Worm (Caenorhabditis elegans) whole organism, L1 larva: ENCODE measurements around the gene C28A5.6.
A peak's percentile ranks its signal among the peaks of the same experiment; 100 is the strongest.

Experiments used
- C16A3.4 ChIP-seq: fragments of 150-350 bp; optimal IDR thresholded peaks from 2 replicates; lab custom pipeline; 2014; ENCODE audit warnings: missing biosample characterization, missing genetic modification characterization
- C34B4.2 ChIP-seq: sonication (generic microtip); optimal IDR thresholded peaks from 2 replicates; lab custom pipeline; 2017; ENCODE audit warnings: mild to moderate bottlenecking, missing genetic modification characterization, missing compliant biosample characterization
- F16B12.6 ChIP-seq: fragments of 150-350 bp; optimal IDR thresholded peaks from 2 replicates; lab custom pipeline; 2014; ENCODE audit warnings: missing biosample characterization, missing genetic modification characterization
- Y116A8C.19 ChIP-seq: sonication (generic microtip); optimal IDR thresholded peaks from 2 replicates; lab custom pipeline; 2016; ENCODE audit warnings: missing compliant biosample characterization, missing genetic modification characterization, borderline replicate concordance
- aha-1 ChIP-seq: fragments of 150-350 bp; optimal IDR thresholded peaks from 2 replicates; lab custom pipeline; 2014; ENCODE audit warnings: missing biosample characterization, missing genetic modification characterization
- alr-1 ChIP-seq: fragments of 200-800 bp; sonication (Bioruptor generic); optimal IDR thresholded peaks from 2 replicates; lab custom pipeline; 2018; ENCODE audit warnings: borderline replicate concordance, mild to moderate bottlenecking, missing genetic modification characterization, missing compliant biosample characterization
- aly-2 ChIP-seq: fragments of 150-350 bp; optimal IDR thresholded peaks from 2 replicates; lab custom pipeline; 2014; ENCODE audit warnings: missing biosample characterization, missing genetic modification characterization
- blmp-1 ChIP-seq: fragments of 150-350 bp; optimal IDR thresholded peaks from 2 replicates; lab custom pipeline; 2014; ENCODE audit warnings: missing biosample characterization, missing genetic modification characterization
- ceh-82 ChIP-seq, 3 experiments: fragments of 150-350 bp in 1 of 3; sonication (generic microtip) in 2 of 3; optimal IDR thresholded peaks; 2 replicates each; lab custom pipeline; 2014 to 2017; ENCODE audit warnings: missing biosample characterization in 3 of 3, missing genetic modification characterization in 3 of 3
- ces-1 ChIP-seq: fragments of 150-350 bp; optimal IDR thresholded peaks from 2 replicates; lab custom pipeline; 2014; ENCODE audit warnings: missing biosample characterization, missing genetic modification reagents, missing genetic modification characterization
- dpl-1 ChIP-seq, 3 experiments: fragments of 150-350 bp in 2 of 3; sonication (generic microtip) in 1 of 3; optimal IDR thresholded peaks; 2 replicates each; lab custom pipeline; 2014 to 2017; ENCODE audit warnings: missing biosample characterization in 3 of 3, missing genetic modification characterization in 3 of 3, missing genetic modification reagents in 3 of 3
- efl-1 ChIP-seq, 4 experiments: fragments of 150-350 bp; optimal IDR thresholded peaks in 3 of 4; peaks in 1 of 4; 1 replicate in 1 of 4; 2 replicates in 3 of 4; lab custom pipeline; 2014; ENCODE audit warnings: missing biosample characterization in 2 of 4, missing genetic modification characterization in 2 of 4, missing genetic modification reagents in 2 of 4
- egl-13 ChIP-seq: sonication (generic microtip); optimal IDR thresholded peaks from 2 replicates; lab custom pipeline; 2016; ENCODE audit warnings: missing genotype, missing genetic modification reagents, missing genetic modification characterization, missing compliant biosample characterization
- egl-27 ChIP-seq, 2 experiments: fragments of 150-350 bp in 1 of 2; sonication (generic microtip); optimal IDR thresholded peaks; 3 replicates each; lab custom pipeline; 2017 to 2018; ENCODE audit warnings: missing biosample characterization in 2 of 2, missing genetic modification characterization in 2 of 2, missing genetic modification reagents in 2 of 2
- elt-3 ChIP-seq, 6 experiments: fragments of 150-350 bp in 1 of 6; sonication (generic microtip); optimal IDR thresholded peaks; 2 replicates each; lab custom pipeline; 2017 to 2018; ENCODE audit warnings: missing biosample characterization in 6 of 6, missing genetic modification characterization in 6 of 6, inconsistent platforms in 1 of 6
- fkh-10 ChIP-seq: sonication (generic microtip); optimal IDR thresholded peaks from 2 replicates; lab custom pipeline; 2017; ENCODE audit warnings: missing biosample characterization, missing genetic modification reagents, missing genetic modification characterization
- grh-1 ChIP-seq: fragments of 200-800 bp; sonication (Bioruptor generic); IDR thresholded peaks from 2 replicates; pipeline ENCODE4 v1.3.6; 2022; ENCODE audit warnings: missing genetic modification reagents, missing genetic modification characterization, missing compliant biosample characterization
- irx-1 ChIP-seq: sonication (generic microtip); optimal IDR thresholded peaks from 2 replicates; lab custom pipeline; 2016; ENCODE audit warnings: missing genetic modification characterization, missing compliant biosample characterization
- isw-1 ChIP-seq: fragments of 200-800 bp; sonication (Bioruptor generic); IDR thresholded peaks from 2 replicates; pipeline ENCODE4 v1.3.6; 2022; ENCODE audit warnings: missing genetic modification characterization, missing compliant biosample characterization
- lin-14 ChIP-seq: fragments of 200-800 bp; sonication (Bioruptor generic); optimal IDR thresholded peaks from 2 replicates; lab custom pipeline; 2018; ENCODE audit warnings: mild to moderate bottlenecking, missing genetic modification characterization, moderate library complexity, missing compliant biosample characterization
- lsy-2 ChIP-seq, 2 experiments: fragments of 150-350 bp; optimal IDR thresholded peaks; 2 replicates each; lab custom pipeline; 2014; ENCODE audit warnings: missing biosample characterization in 2 of 2, missing genetic modification characterization in 2 of 2
- mef-2 ChIP-seq: fragments of 150-350 bp; optimal IDR thresholded peaks from 2 replicates; lab custom pipeline; 2014; ENCODE audit warnings: missing biosample characterization, missing genetic modification characterization
- mep-1 ChIP-seq: fragments of 150-350 bp; optimal IDR thresholded peaks from 2 replicates; lab custom pipeline; 2014; ENCODE audit warnings: missing biosample characterization, missing genetic modification characterization
- nhr-12 ChIP-seq: sonication (generic microtip); optimal IDR thresholded peaks from 2 replicates; lab custom pipeline; 2017; ENCODE audit warnings: missing biosample characterization, missing genetic modification characterization
- nhr-19 ChIP-seq: fragments of 200-800 bp; sonication (Bioruptor generic); conservative IDR thresholded peaks from 2 replicates; pipeline ENCODE4 v1.3.6; 2022; ENCODE audit warnings: missing genetic modification characterization, missing compliant biosample characterization
- nhr-20 ChIP-seq: sonication (generic microtip); optimal IDR thresholded peaks from 2 replicates; lab custom pipeline; 2016; ENCODE audit warnings: mild to moderate bottlenecking, missing genetic modification characterization, missing compliant biosample characterization
- nhr-237 ChIP-seq: fragments of 150-350 bp; optimal IDR thresholded peaks from 2 replicates; lab custom pipeline; 2014; ENCODE audit warnings: missing biosample characterization, missing genetic modification characterization
- nhr-28 ChIP-seq: fragments of 150-350 bp; optimal IDR thresholded peaks from 2 replicates; lab custom pipeline; 2014; ENCODE audit warnings: missing biosample characterization, missing genetic modification characterization
- nhr-47 ChIP-seq: sonication (generic microtip); optimal IDR thresholded peaks from 2 replicates; lab custom pipeline; 2016; ENCODE audit warnings: mild to moderate bottlenecking, missing genetic modification characterization, moderate library complexity, missing compliant biosample characterization
- nhr-71 ChIP-seq: sonication (generic microtip); optimal IDR thresholded peaks from 2 replicates; lab custom pipeline; 2016; ENCODE audit warnings: mild to moderate bottlenecking, missing genetic modification characterization, moderate library complexity, missing compliant biosample characterization
- nhr-84 ChIP-seq: sonication (generic microtip); optimal IDR thresholded peaks from 2 replicates; lab custom pipeline; 2017; ENCODE audit warnings: missing biosample characterization, missing genetic modification characterization
- nhr-85 ChIP-seq: sonication (generic microtip); peaks from one replicate; lab custom pipeline; 2016; ENCODE audit warnings: missing genetic modification characterization, inconsistent platforms, missing compliant biosample characterization
- pag-3 ChIP-seq: sonication (generic microtip); optimal IDR thresholded peaks from 2 replicates; lab custom pipeline; 2017; ENCODE audit warnings: missing genetic modification characterization, mild to moderate bottlenecking, missing compliant biosample characterization, antibody characterized with exemption, borderline replicate concordance; ENCODE audit not compliant: insufficient read depth
- pqm-1 ChIP-seq: sonication (generic microtip); optimal IDR thresholded peaks from 3 replicates; lab custom pipeline; 2017; ENCODE audit warnings: missing biosample characterization, missing genetic modification characterization
- rnt-1 ChIP-seq: sonication (generic microtip); optimal IDR thresholded peaks from 2 replicates; lab custom pipeline; 2016; ENCODE audit warnings: mild to moderate bottlenecking, missing genetic modification characterization, moderate library complexity, missing compliant biosample characterization
- skn-1 ChIP-seq: fragments of 150-350 bp; optimal IDR thresholded peaks from 2 replicates; lab custom pipeline; 2014; ENCODE audit warnings: missing biosample characterization, missing genetic modification characterization
- snu-23 ChIP-seq: sonication (generic microtip); optimal IDR thresholded peaks from 2 replicates; lab custom pipeline; 2016; ENCODE audit warnings: missing genetic modification characterization, missing compliant biosample characterization
- sox-4 ChIP-seq: sonication (generic microtip); optimal IDR thresholded peaks from 2 replicates; lab custom pipeline; 2016; ENCODE audit warnings: missing genetic modification characterization, missing compliant biosample characterization
- sptf-1 ChIP-seq: fragments of 150-350 bp; optimal IDR thresholded peaks from 2 replicates; lab custom pipeline; 2014; ENCODE audit warnings: missing biosample characterization, missing genetic modification characterization
- swsn-7 ChIP-seq: sonication (generic microtip); optimal IDR thresholded peaks from 2 replicates; lab custom pipeline; 2016; ENCODE audit warnings: missing genetic modification characterization, missing compliant biosample characterization
- tbx-2 ChIP-seq: sonication (generic microtip); optimal IDR thresholded peaks from 2 replicates; lab custom pipeline; 2016; ENCODE audit warnings: missing genetic modification characterization, missing compliant biosample characterization
- unc-30 ChIP-seq: sonication (generic microtip); optimal IDR thresholded peaks from 2 replicates; lab custom pipeline; 2017; ENCODE audit warnings: missing biosample characterization, missing genetic modification characterization
- unc-86 ChIP-seq: sonication (generic microtip); optimal IDR thresholded peaks from 2 replicates; lab custom pipeline; 2016; ENCODE audit warnings: missing genetic modification characterization, missing compliant biosample characterization
- xbp-1 ChIP-seq: sonication (generic microtip); optimal IDR thresholded peaks from 2 replicates; lab custom pipeline; 2016; ENCODE audit warnings: missing genetic modification characterization, missing compliant biosample characterization
- zag-1 ChIP-seq: fragments of 150-350 bp; optimal IDR thresholded peaks from 2 replicates; lab custom pipeline; 2014; ENCODE audit warnings: missing biosample characterization, missing genetic modification characterization
- zip-4 ChIP-seq: fragments of 200-800 bp; sonication (Bioruptor generic); optimal IDR thresholded peaks from 2 replicates; lab custom pipeline; 2018; ENCODE audit warnings: mild to moderate bottlenecking, missing genetic modification characterization, moderate library complexity, missing compliant biosample characterization

Gene C28A5.6

ce11 chrIII:4454919-4455318 is 25.6 kb upstream of the C28A5.6 start:
- TF ChIP-seq F16B12.6 (tag; lab: Kevin White, UChicago) (no peak), aly-2 (no peak), egl-13 (tag; lab: Kevin White, UChicago) (no peak), dpl-1 (GFP tag; optimal IDR thresholded peaks at IDR 0.05; lab: Kevin White, UChicago) (no peak), nhr-84 (tag; lab: Kevin White, UChicago) (no peak), rnt-1 (no peak), mef-2 (tag; lab: Kevin White, UChicago) (no peak), blmp-1 (no peak), nhr-47 (tag; lab: Kevin White, UChicago) (no peak), nhr-71 (no peak), egl-27 (tag; optimal IDR thresholded peaks at IDR 0.05; lab: Kevin White, UChicago) (no peak), nhr-12 (tag; lab: Kevin White, UChicago) (no peak), efl-1 (optimal IDR thresholded peaks at IDR 0.05; lab: Kevin White, UChicago) (no peak), efl-1 (GFP tag; optimal IDR thresholded peaks at IDR 0.05 in 1 of 2; lab: Kevin White, UChicago) (no peak)
- TF ChIP-seq, all 84 proteins: peak for 0

ce11 chrIII:4453768-4454167 is 24.5 kb upstream of the C28A5.6 start:
- TF ChIP-seq xbp-1 (tag; lab: Kevin White, UChicago) = no peak
- TF ChIP-seq irx-1 (tag; lab: Kevin White, UChicago) = no peak
- no peak for TF ChIP-seq tbx-2
- no peak for TF ChIP-seq sptf-1 (tag; lab: Kevin White, UChicago)
- TF ChIP-seq rnt-1 = peak; percentile 27
- TF ChIP-seq blmp-1 = no peak
- peak; percentile 10 for TF ChIP-seq lin-14 (GFP tag; lab: Kevin White, UChicago)
- TF ChIP-seq ces-1 (GFP tag; lab: Kevin White, UChicago) = no peak
- no peak for TF ChIP-seq nhr-85 (tag; lab: Kevin White, UChicago)
- TF ChIP-seq unc-86 (tag; lab: Kevin White, UChicago) = no peak
- no peak for TF ChIP-seq sox-4 (tag; lab: Kevin White, UChicago)

DNA sequence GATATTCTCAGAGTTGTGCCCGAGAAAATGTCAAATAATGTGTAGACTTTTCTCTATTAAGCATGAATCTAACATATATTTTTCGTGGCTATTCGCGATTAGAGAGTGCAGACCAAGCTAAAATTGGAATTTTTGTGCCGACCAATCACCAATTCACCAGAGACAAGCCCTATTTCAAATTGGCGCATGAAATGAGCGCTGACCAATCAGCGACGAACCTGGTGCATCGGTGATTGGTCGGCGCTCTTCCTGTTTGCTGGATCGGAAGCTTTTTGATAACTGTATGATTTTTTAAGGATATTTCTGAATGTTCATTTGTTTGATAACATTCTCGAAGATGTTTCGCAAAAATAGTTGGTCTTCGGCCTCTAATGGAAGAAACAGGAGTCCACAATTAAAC is 24.0 kb upstream of the C28A5.6 start:
- no peak for TF ChIP-seq isw-1 (GFP tag; lab: Robert Waterston, UW)
- TF ChIP-seq Y116A8C.19 (tag; lab: Kevin White, UChicago) = no peak
- no peak for TF ChIP-seq elt-3 (tag; optimal IDR thresholded peaks at IDR 0.05; lab: Kevin White, UChicago)
- TF ChIP-seq aly-2 = no peak
- no peak for TF ChIP-seq swsn-7 (tag; lab: Kevin White, UChicago)
- no peak for TF ChIP-seq grh-1 (GFP tag; lab: Robert Waterston, UW)
- TF ChIP-seq ceh-82 (tag; optimal IDR thresholded peaks at IDR 0.05; lab: Kevin White, UChicago) = no peak
- TF ChIP-seq aha-1 (tag; lab: Kevin White, UChicago) = no peak
- no peak for TF ChIP-seq xbp-1 (tag; lab: Kevin White, UChicago)
- TF ChIP-seq tbx-2 = no peak
- no peak for TF ChIP-seq fkh-10 (GFP tag; lab: Kevin White, UChicago)
- no peak for TF ChIP-seq nhr-20
- no peak for TF ChIP-seq mep-1
- no peak for TF ChIP-seq unc-30 (tag; lab: Kevin White, UChicago)
- TF ChIP-seq skn-1 (tag; lab: Kevin White, UChicago) = no peak
- TF ChIP-seq nhr-28 (tag; lab: Kevin White, UChicago) = no peak

DNA sequence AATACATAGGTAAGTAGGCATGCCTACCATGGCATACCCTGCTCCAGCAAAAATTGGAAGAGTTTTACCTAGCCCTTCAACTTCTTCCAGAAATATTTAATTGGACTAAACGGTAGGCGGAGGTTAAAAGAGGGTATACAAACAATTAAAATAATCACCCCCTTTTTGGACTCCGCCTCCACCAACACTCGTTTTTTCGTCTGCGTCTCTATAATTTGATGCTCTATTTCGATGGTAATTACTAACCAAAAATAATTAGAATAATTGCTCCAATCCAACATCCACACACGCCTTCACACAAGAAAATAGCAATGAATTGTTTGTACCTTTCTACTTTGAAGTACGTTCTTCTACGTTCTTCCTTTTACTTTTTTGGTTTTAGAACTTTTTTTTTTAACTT is 23.4 kb upstream of the C28A5.6 start:
- TF ChIP-seq xbp-1 (tag; lab: Kevin White, UChicago) (no peak), ceh-82 (tag; optimal IDR thresholded peaks at IDR 0.05; lab: Kevin White, UChicago) (peak in 1 of 3 experiments; percentile 5), snu-23 (GFP tag; lab: Kevin White, UChicago) (no peak), elt-3 (tag; optimal IDR thresholded peaks at IDR 0.05; lab: Kevin White, UChicago) (no peak), aha-1 (tag; lab: Kevin White, UChicago) (no peak), sptf-1 (tag; lab: Kevin White, UChicago) (no peak), zag-1 (tag; lab: Kevin White, UChicago) (no peak), grh-1 (GFP tag; lab: Robert Waterston, UW) (peak; percentile 26; the same call in 1 of the 2 replicates), lsy-2 (tag; optimal IDR thresholded peaks at IDR 0.05; lab: Kevin White, UChicago) (peak in 1 of 2 experiments; percentile 31), pqm-1 (no peak), nhr-19 (GFP tag; lab: Robert Waterston, UW) (no peak), C16A3.4 (no peak), fkh-10 (GFP tag; lab: Kevin White, UChicago) (no peak), nhr-71 (no peak), zip-4 (GFP tag; lab: Kevin White, UChicago) (no peak), lin-14 (GFP tag; lab: Kevin White, UChicago) (peak; percentile 47), alr-1 (no peak), mep-1 (no peak), F16B12.6 (tag; lab: Kevin White, UChicago) (no peak), nhr-237 (no peak), pag-3 (tag; lab: Kevin White, UChicago) (no peak), C34B4.2 (tag; lab: Kevin White, UChicago) (no peak), unc-30 (tag; lab: Kevin White, UChicago) (no peak)
